Worm (Caenorhabditis elegans): Measurements from ENCODE around the gene R05D8.7.

DNA sequence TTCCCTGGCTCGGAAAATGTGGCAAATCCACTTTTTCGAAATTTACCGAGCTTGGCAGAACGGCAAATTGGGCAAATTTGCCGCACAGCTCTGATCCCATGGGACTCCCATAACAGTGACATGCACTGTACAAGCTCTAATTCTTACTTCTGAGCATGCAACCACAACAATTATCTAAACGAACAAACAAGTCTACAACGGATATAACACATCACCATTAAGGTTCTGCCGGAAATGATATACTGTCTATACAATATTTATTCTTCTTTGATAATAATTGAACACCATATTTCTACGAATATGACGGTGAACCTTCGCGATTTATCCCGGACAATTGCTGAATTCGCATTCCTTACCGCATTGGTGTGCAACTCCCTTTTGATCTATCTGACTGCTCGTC, 34.8 kb downstream of the R05D8.7 start, which contains the start of gene str-33:
- TF ChIP-seq snpc-4 (GFP tag; optimal IDR thresholded peaks at IDR 0.05) = no peak
- no peak for TF ChIP-seq snpc-4 (tag; optimal IDR thresholded peaks at IDR 0.05)
- no peak for TF ChIP-seq mes-4 (tag; optimal IDR thresholded peaks at IDR 0.05)
- TF ChIP-seq nhr-90 (tag; optimal IDR thresholded peaks at IDR 0.05) = no peak
- no peak for TF ChIP-seq D2030.7 (GFP tag; IDR thresholded peaks at IDR 0.05)
- TF ChIP-seq ceh-58 (GFP tag; IDR thresholded peaks at IDR 0.05) = no peak
- no peak for TF ChIP-seq B0035.1 (tag; optimal IDR thresholded peaks at IDR 0.05)
- TF ChIP-seq dpff-1 (tag; optimal IDR thresholded peaks at IDR 0.05) = no peak

Data from whole organism, young adult.